Comparison of ENCODE assay signal across 1 fruit fly cellular context in the genomic region with DNA sequence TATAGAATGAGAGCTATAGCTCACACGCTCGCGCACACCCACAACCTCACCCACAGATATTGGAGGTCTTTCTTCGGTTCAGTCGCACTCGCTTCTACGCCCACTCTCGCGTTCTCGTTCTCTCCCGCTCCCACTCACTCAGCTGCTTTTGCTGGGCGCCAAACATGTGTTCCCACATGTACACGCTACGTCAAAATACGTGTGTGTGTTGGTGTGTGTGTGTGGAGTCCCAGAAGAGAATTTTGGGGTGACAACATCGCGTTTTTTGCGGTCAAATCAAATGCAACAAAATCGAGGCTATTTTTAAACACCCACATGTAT.
TF ChIP-seq lines count a peak whose summit lies in the region.

No protein-coding gene starts in this region.

TF ChIP-seq in whole organism, embryonic, 481 proteins besides CTCF, POLR2A, EP300 and RAD21 (continued from another document):
- TF ChIP-seq Side (GFP tag; optimal IDR thresholded peaks at IDR 0.05; lab: Kevin White, UChicago) (peak; percentile 6), lov (optimal IDR thresholded peaks at IDR 0.05; lab: Kevin White, UChicago) (no peak), lov (GFP tag; IDR thresholded peaks at IDR 0.05; lab: Robert Waterston, UW) (no peak), Bteb2 (GFP tag; optimal IDR thresholded peaks at IDR 0.05; lab: Kevin White, UChicago) (no peak), fu2 (GFP tag; optimal IDR thresholded peaks at IDR 0.05; lab: Kevin White, UChicago) (no peak), CG43689 (GFP tag; IDR thresholded peaks at IDR 0.05; lab: Robert Waterston, UW) (no peak), grau (tag; optimal IDR thresholded peaks at IDR 0.05; lab: Kevin White, UChicago) (no peak), mirr (GFP tag; optimal IDR thresholded peaks at IDR 0.05; lab: Kevin White, UChicago) (peak; percentile 88), Aef1 (GFP tag; IDR thresholded peaks at IDR 0.05; lab: Robert Waterston, UW) (no peak), B-H1 (GFP tag; IDR thresholded peaks at IDR 0.05; lab: Robert Waterston, UW) (no peak), CG5180 (GFP tag; optimal IDR thresholded peaks at IDR 0.05; lab: Kevin White, UChicago) (peak; percentile 1), Trl (optimal IDR thresholded peaks at IDR 0.05; lab: Kevin White, UChicago) (peak; percentile 66 to 89), Trl (GFP tag; optimal IDR thresholded peaks at IDR 0.05; lab: Kevin White, UChicago) (no peak), B-H2 (GFP tag; optimal IDR thresholded peaks at IDR 0.05; lab: Kevin White, UChicago) (no peak), ems (GFP tag; optimal IDR thresholded peaks at IDR 0.05; lab: Kevin White, UChicago) (no peak), CG4707 (GFP tag; optimal IDR thresholded peaks at IDR 0.05; lab: Kevin White, UChicago) (no peak), CG4360 (GFP tag; IDR thresholded peaks at IDR 0.05; lab: Robert Waterston, UW) (no peak), Tbp (GFP tag; optimal IDR thresholded peaks at IDR 0.05; lab: Kevin White, UChicago) (no peak), bowl (GFP tag; IDR thresholded peaks at IDR 0.05; lab: Robert Waterston, UW) (no peak), Adf1 (GFP tag; IDR thresholded peaks at IDR 0.05; lab: Robert Waterston, UW) (no peak), Neu2 (GFP tag; optimal IDR thresholded peaks at IDR 0.05; lab: Kevin White, UChicago; ENCODE audit: borderline replicate concordance) (no peak), Fer1 (GFP tag; optimal IDR thresholded peaks at IDR 0.05; lab: Kevin White, UChicago) (peak; percentile 33), Poxn (GFP tag; IDR thresholded peaks at IDR 0.05; lab: Robert Waterston, UW) (no peak), CG32772 (GFP tag; IDR thresholded peaks at IDR 0.05; lab: Robert Waterston, UW) (no peak), CG10274 (GFP tag; optimal IDR thresholded peaks at IDR 0.05; lab: Kevin White, UChicago) (no peak), CG16863 (GFP tag; optimal IDR thresholded peaks at IDR 0.05; lab: Kevin White, UChicago) (no peak), Chrac-16 (GFP tag; optimal IDR thresholded peaks at IDR 0.05; lab: Kevin White, UChicago) (no peak), zen (tag; optimal IDR thresholded peaks at IDR 0.05; lab: Kevin White, UChicago) (no peak), tap (tag; optimal IDR thresholded peaks at IDR 0.05; lab: Kevin White, UChicago) (no peak), Blimp-1 (GFP tag; optimal IDR thresholded peaks at IDR 0.05; lab: Kevin White, UChicago) (no peak), Scr (GFP tag; IDR thresholded peaks at IDR 0.05; lab: Robert Waterston, UW; ENCODE audit: partially characterized antibody) (no peak), CG17912 (GFP tag; optimal IDR thresholded peaks at IDR 0.05; lab: Kevin White, UChicago) (peak; percentile 6), ATbp (GFP tag; optimal IDR thresholded peaks at IDR 0.05; lab: Kevin White, UChicago) (no peak), ERR (GFP tag; optimal IDR thresholded peaks at IDR 0.05; lab: Kevin White, UChicago) (no peak), nmo (GFP tag; optimal IDR thresholded peaks at IDR 0.05; lab: Kevin White, UChicago) (no peak), CG31441 (GFP tag; IDR thresholded peaks at IDR 0.05; lab: Robert Waterston, UW) (no peak), BtbVII (GFP tag; optimal IDR thresholded peaks at IDR 0.05; lab: Kevin White, UChicago) (no peak), CG14965 (GFP tag; optimal IDR thresholded peaks at IDR 0.05; lab: Kevin White, UChicago; ENCODE audit: borderline replicate concordance) (no peak), hbn (GFP tag; IDR thresholded peaks at IDR 0.05; lab: Robert Waterston, UW; ENCODE audit: partially characterized antibody) (no peak), CG8089 (GFP tag; optimal IDR thresholded peaks at IDR 0.05; lab: Kevin White, UChicago) (no peak), sqz (GFP tag; optimal IDR thresholded peaks at IDR 0.05; lab: Kevin White, UChicago) (peak; percentile 48), Nf-YB (GFP tag; optimal IDR thresholded peaks at IDR 0.05; lab: Kevin White, UChicago) (no peak), gcm2 (GFP tag; optimal IDR thresholded peaks at IDR 0.05; lab: Kevin White, UChicago) (no peak), CG8359 (GFP tag; optimal IDR thresholded peaks at IDR 0.05; lab: Kevin White, UChicago; ENCODE audit: borderline replicate concordance) (no peak), Asciz (GFP tag; optimal IDR thresholded peaks at IDR 0.05; lab: Kevin White, UChicago) (no peak), disco-r (GFP tag; optimal IDR thresholded peaks at IDR 0.05; lab: Kevin White, UChicago) (no peak), CG2199 (GFP tag; IDR thresholded peaks at IDR 0.05; lab: Robert Waterston, UW) (no peak), sug (tag; optimal IDR thresholded peaks at IDR 0.05; lab: Kevin White, UChicago) (peak; percentile 71), CG13894 (tag; optimal IDR thresholded peaks at IDR 0.05; lab: Kevin White, UChicago) (peak; percentile 55), CG15269 (tag; optimal IDR thresholded peaks at IDR 0.05; lab: Kevin White, UChicago) (no peak), ftz-f1 (GFP tag; optimal IDR thresholded peaks at IDR 0.05; lab: Kevin White, UChicago) (peak; percentile 89), bbx (GFP tag; IDR thresholded peaks at IDR 0.05; lab: Robert Waterston, UW; ENCODE audit: partially characterized antibody) (no peak), CG9817 (tag; optimal IDR thresholded peaks at IDR 0.05; lab: Kevin White, UChicago) (no peak), CG7357 (GFP tag; IDR thresholded peaks at IDR 0.05; lab: Robert Waterston, UW) (no peak), twi (tag; optimal IDR thresholded peaks at IDR 0.05; lab: Kevin White, UChicago) (peak; percentile 90), CG30431 (GFP tag; optimal IDR thresholded peaks at IDR 0.05; lab: Kevin White, UChicago) (no peak), bigmax (GFP tag; optimal IDR thresholded peaks at IDR 0.05; lab: Kevin White, UChicago) (peak; percentile 17), btn (GFP tag; optimal IDR thresholded peaks at IDR 0.05; lab: Kevin White, UChicago) (no peak), CG11398 (GFP tag; optimal IDR thresholded peaks at IDR 0.05; lab: Kevin White, UChicago) (no peak), peb (GFP tag; IDR thresholded peaks at IDR 0.05; lab: Robert Waterston, UW) (no peak), da (GFP tag; optimal IDR thresholded peaks at IDR 0.05; lab: Kevin White, UChicago) (peak; percentile 55), D19B (GFP tag; optimal IDR thresholded peaks at IDR 0.05; lab: Kevin White, UChicago) (no peak), CG3995 (GFP tag; optimal IDR thresholded peaks at IDR 0.05; lab: Kevin White, UChicago) (no peak), CG15514 (GFP tag; optimal IDR thresholded peaks at IDR 0.05; lab: Kevin White, UChicago) (no peak), lilli (GFP tag; optimal IDR thresholded peaks at IDR 0.05; lab: Kevin White, UChicago) (no peak), CG11723 (GFP tag; optimal IDR thresholded peaks at IDR 0.05; lab: Kevin White, UChicago) (no peak), Dip2 (GFP tag; IDR thresholded peaks at IDR 0.05; lab: Robert Waterston, UW) (no peak), wek (GFP tag; optimal IDR thresholded peaks at IDR 0.05; lab: Kevin White, UChicago) (no peak), zfh1 (GFP tag; IDR thresholded peaks at IDR 0.05; lab: Robert Waterston, UW) (no peak), ken (GFP tag; IDR thresholded peaks at IDR 0.05; lab: Robert Waterston, UW) (no peak), CG3065 (GFP tag; optimal IDR thresholded peaks at IDR 0.05; lab: Kevin White, UChicago) (no peak), pzg (GFP tag; optimal IDR thresholded peaks at IDR 0.05; lab: Kevin White, UChicago) (no peak), CG13287 (GFP tag; IDR thresholded peaks at IDR 0.05; lab: Robert Waterston, UW; ENCODE audit: partially characterized antibody) (no peak), Lpt (GFP tag; optimal IDR thresholded peaks at IDR 0.05; lab: Kevin White, UChicago) (no peak), CG18011 (GFP tag; optimal IDR thresholded peaks at IDR 0.05; lab: Kevin White, UChicago) (no peak), Atf-2 (GFP tag; optimal IDR thresholded peaks at IDR 0.05; lab: Kevin White, UChicago) (no peak), CG33557 (GFP tag; optimal IDR thresholded peaks at IDR 0.05; lab: Kevin White, UChicago) (no peak), Ssrp (tag; optimal IDR thresholded peaks at IDR 0.05; lab: Kevin White, UChicago) (no peak), CG7745 (tag; optimal IDR thresholded peaks at IDR 0.05; lab: Kevin White, UChicago) (no peak), CG6854 (GFP tag; optimal IDR thresholded peaks at IDR 0.05; lab: Kevin White, UChicago) (peak; percentile 17), bcd (GFP tag; optimal IDR thresholded peaks at IDR 0.05; lab: Kevin White, UChicago) (no peak), HmgZ (tag; optimal IDR thresholded peaks at IDR 0.05; lab: Kevin White, UChicago) (peak; percentile 19), CG1832 (GFP tag; optimal IDR thresholded peaks at IDR 0.05; lab: Kevin White, UChicago) (peak; percentile 89), CG12299 (tag; optimal IDR thresholded peaks at IDR 0.05; lab: Kevin White, UChicago) (no peak), CG4730 (GFP tag; IDR thresholded peaks at IDR 0.05; lab: Robert Waterston, UW) (no peak), CG9609 (GFP tag; optimal IDR thresholded peaks at IDR 0.05; lab: Kevin White, UChicago) (no peak), dmrt11E (tag; optimal IDR thresholded peaks at IDR 0.05; lab: Kevin White, UChicago) (no peak), ash1 (GFP tag; optimal IDR thresholded peaks at IDR 0.05; lab: Kevin White, UChicago) (peak; percentile 43), dm (GFP tag; optimal IDR thresholded peaks at IDR 0.05; lab: Kevin White, UChicago) (peak; percentile 62)
TF ChIP-seq in whole organism, embryonic: peak in this region for 46.
